Worm (Caenorhabditis elegans) whole organism, L4 larva: ENCODE results near the gene smg-4.

Experiments used
- D1046.2 ChIP-seq: fragments of 200-800 bp; sonication (Bioruptor generic); IDR thresholded peaks from 2 replicates; pipeline ENCODE4 v1.3.6; 2022; ENCODE audit warnings: missing genetic modification characterization, missing compliant biosample characterization
- F10B5.3 ChIP-seq: sonication (generic microtip); optimal IDR thresholded peaks from 2 replicates; lab custom pipeline; 2016; ENCODE audit warnings: mild to moderate bottlenecking, missing genetic modification characterization, missing compliant biosample characterization
- F37D6.2 ChIP-seq: sonication (generic microtip); optimal IDR thresholded peaks from 2 replicates; lab custom pipeline; 2016; ENCODE audit warnings: mild to moderate bottlenecking, missing genetic modification characterization, missing compliant biosample characterization
- F44E2.7 ChIP-seq: fragments of 200-800 bp; sonication (Bioruptor generic); IDR thresholded peaks from 2 replicates; pipeline ENCODE4 v2.1.2; 2022; ENCODE audit warnings: missing genetic modification characterization, missing compliant biosample characterization
- T26A8.4 ChIP-seq: fragments of 200-800 bp; sonication (Bioruptor generic); IDR thresholded peaks from 2 replicates; pipeline ENCODE4 v1.3.6; 2022; ENCODE audit warnings: missing genetic modification characterization, missing compliant biosample characterization
- Y105C5A.15 ChIP-seq: fragments of 200-800 bp; sonication (Bioruptor generic); IDR thresholded peaks from 2 replicates; pipeline ENCODE4 v1.3.6; 2022; ENCODE audit warnings: missing genetic modification characterization, missing compliant biosample characterization
- Y5F2A.4 ChIP-seq: fragments of 200-800 bp; sonication (Bioruptor generic); optimal IDR thresholded peaks from 2 replicates; lab custom pipeline; 2018; ENCODE audit warnings: mild to moderate bottlenecking, missing genetic modification characterization, missing compliant biosample characterization
- ZK337.2 ChIP-seq: fragments of 200-800 bp; sonication (Bioruptor generic); IDR thresholded peaks from 2 replicates; pipeline ENCODE4 v1.3.6; 2022; ENCODE audit warnings: missing genetic modification reagents, missing genetic modification characterization, missing compliant biosample characterization
- aha-1 ChIP-seq: fragments of 150-350 bp; peaks from one replicate; lab custom pipeline; 2014; ENCODE audit warnings: missing biosample characterization, missing genetic modification characterization
- aly-2 ChIP-seq: sonication (generic microtip); optimal IDR thresholded peaks from 2 replicates; lab custom pipeline; 2018; ENCODE audit warnings: missing biosample characterization, missing genetic modification characterization
- ama-1 ChIP-seq: fragments of 150-350 bp; optimal IDR thresholded peaks from 2 replicates; lab custom pipeline; 2014; ENCODE audit warnings: inconsistent platforms, mixed read lengths
- arid-1 ChIP-seq: fragments of 200-800 bp; sonication (Bioruptor generic); conservative IDR thresholded peaks from 2 replicates; pipeline ENCODE4 v1.3.6; 2022; ENCODE audit warnings: missing genetic modification reagents, missing genetic modification characterization, missing compliant biosample characterization
- ceh-28 ChIP-seq: fragments of 150-350 bp; optimal IDR thresholded peaks from 2 replicates; lab custom pipeline; 2014; ENCODE audit warnings: missing biosample characterization, missing genetic modification reagents, missing genetic modification characterization
- ceh-82 ChIP-seq: sonication (generic microtip); optimal IDR thresholded peaks from 2 replicates; lab custom pipeline; 2017; ENCODE audit warnings: missing biosample characterization, missing genetic modification characterization
- ces-1 ChIP-seq: fragments of 150-350 bp; sonication (generic microtip); optimal IDR thresholded peaks from 4 replicates; lab custom pipeline; 2014; ENCODE audit warnings: missing biosample characterization, missing genetic modification reagents, missing genetic modification characterization
- daf-12 ChIP-seq: fragments of 150-350 bp; optimal IDR thresholded peaks from 2 replicates; lab custom pipeline; 2014; ENCODE audit warnings: missing biosample characterization, missing genetic modification reagents, missing genetic modification characterization
- daf-19 ChIP-seq: fragments of 200-800 bp; sonication (Bioruptor generic); conservative IDR thresholded peaks from 2 replicates; pipeline ENCODE4 v1.3.6; 2022; ENCODE audit warnings: missing genetic modification characterization, missing compliant biosample characterization
- dmd-8 ChIP-seq: fragments of 200-800 bp; sonication (Bioruptor generic); IDR thresholded peaks from 2 replicates; pipeline ENCODE4 v1.3.6; 2022; ENCODE audit warnings: missing genetic modification characterization, missing compliant biosample characterization
- egl-43 ChIP-seq: fragments of 200-800 bp; sonication (Bioruptor generic); IDR thresholded peaks from 2 replicates; pipeline ENCODE4 v1.3.6; 2022; ENCODE audit warnings: missing genetic modification reagents, missing genetic modification characterization, missing compliant biosample characterization
- fkh-10 ChIP-seq: fragments of 150-350 bp; optimal IDR thresholded peaks from 2 replicates; lab custom pipeline; 2014; ENCODE audit warnings: missing biosample characterization, missing genetic modification reagents, missing genetic modification characterization
- hif-1 ChIP-seq, 2 experiments: sonication (generic microtip); optimal IDR thresholded peaks; 2 replicates each; lab custom pipeline; 2016 to 2017; ENCODE audit warnings: missing compliant biosample characterization in 2 of 2, missing genetic modification characterization in 2 of 2, missing genetic modification reagents in 2 of 2, missing genotype in 2 of 2, mild to moderate bottlenecking in 1 of 2
- hmg-1.1 ChIP-seq: fragments of 200-800 bp; sonication (Bioruptor generic); IDR thresholded peaks from 2 replicates; pipeline ENCODE4 v1.3.6; 2022; ENCODE audit warnings: missing genetic modification reagents, missing genetic modification characterization, missing compliant biosample characterization
- lin-13 ChIP-seq: fragments of 150-350 bp; optimal IDR thresholded peaks from 2 replicates; lab custom pipeline; 2014; ENCODE audit warnings: missing biosample characterization, missing genetic modification reagents, missing genetic modification characterization
- lin-15B ChIP-seq: fragments of 150-350 bp; sonication (generic microtip); optimal IDR thresholded peaks from 3 replicates; lab custom pipeline; 2014; ENCODE audit warnings: missing biosample characterization, missing genetic modification characterization
- lin-29 ChIP-seq: fragments of 200-800 bp; sonication (Bioruptor generic); IDR thresholded peaks from 2 replicates; pipeline ENCODE4 v1.3.6; 2022; ENCODE audit warnings: missing genetic modification reagents, missing genetic modification characterization, missing compliant biosample characterization
- lsy-2 ChIP-seq, 2 experiments: fragments of 150-350 bp in 1 of 2; sonication (generic microtip) in 1 of 2; optimal IDR thresholded peaks; 2 replicates each; lab custom pipeline; 2014 to 2017; ENCODE audit warnings: missing biosample characterization in 2 of 2, missing genetic modification characterization in 2 of 2
- mep-1 ChIP-seq: fragments of 150-350 bp; sonication (generic microtip); optimal IDR thresholded peaks from 3 replicates; lab custom pipeline; 2014; ENCODE audit warnings: missing biosample characterization, missing genetic modification characterization
- mes-2 ChIP-seq: sonication (generic microtip); optimal IDR thresholded peaks from 2 replicates; lab custom pipeline; 2016; ENCODE audit warnings: missing genotype, mild to moderate bottlenecking, missing genetic modification characterization, missing compliant biosample characterization; ENCODE audit not compliant: poor library complexity, severe bottlenecking
- mxl-3 ChIP-seq: fragments of 200-800 bp; sonication (Bioruptor generic); optimal IDR thresholded peaks from 2 replicates; lab custom pipeline; 2018; ENCODE audit warnings: mild to moderate bottlenecking, missing genetic modification characterization, missing compliant biosample characterization
- nhr-11 ChIP-seq: fragments of 150-350 bp; optimal IDR thresholded peaks from 2 replicates; lab custom pipeline; 2014; ENCODE audit warnings: missing biosample characterization, missing genetic modification characterization
- nhr-111 ChIP-seq: fragments of 200-800 bp; sonication (Bioruptor generic); optimal IDR thresholded peaks from 2 replicates; lab custom pipeline; 2018; ENCODE audit warnings: mild to moderate bottlenecking, missing genetic modification characterization, missing compliant biosample characterization
- nhr-237 ChIP-seq: sonication (generic microtip); optimal IDR thresholded peaks from 2 replicates; lab custom pipeline; 2017; ENCODE audit warnings: missing biosample characterization, missing genetic modification characterization
- nhr-28 ChIP-seq: fragments of 150-350 bp; optimal IDR thresholded peaks from 2 replicates; lab custom pipeline; 2014; ENCODE audit warnings: missing biosample characterization, missing genetic modification characterization
- nhr-41 ChIP-seq: fragments of 200-800 bp; sonication (Bioruptor generic); IDR thresholded peaks from 2 replicates; pipeline ENCODE4 v1.3.6; 2022; ENCODE audit warnings: missing genetic modification reagents, missing genetic modification characterization, missing compliant biosample characterization
- nhr-42 ChIP-seq: fragments of 200-800 bp; sonication (Bioruptor generic); IDR thresholded peaks from 2 replicates; pipeline ENCODE4 v1.3.6; 2022; ENCODE audit warnings: missing genetic modification characterization, missing compliant biosample characterization
- nhr-48 ChIP-seq: sonication (generic microtip); optimal IDR thresholded peaks from 2 replicates; lab custom pipeline; 2016; ENCODE audit warnings: mild to moderate bottlenecking, missing genetic modification characterization, missing compliant biosample characterization
- nhr-6 ChIP-seq: fragments of 150-350 bp; optimal IDR thresholded peaks from 2 replicates; lab custom pipeline; 2014; ENCODE audit warnings: missing biosample characterization, missing genetic modification characterization
- pha-4 ChIP-seq, 2 experiments: fragments of 150-350 bp in 1 of 2; fragments of 200-800 bp in 1 of 2; sonication (Bioruptor generic) in 1 of 2; IDR thresholded peaks in 1 of 2; optimal IDR thresholded peaks in 1 of 2; 2 replicates each; pipeline versions ENCODE4 v1.3.6 to Lab custom; 2014 to 2022; ENCODE audit warnings: missing genetic modification characterization in 2 of 2, missing genetic modification reagents in 2 of 2, missing biosample characterization in 1 of 2, missing compliant biosample characterization in 1 of 2
- php-3 ChIP-seq: fragments of 200-800 bp; sonication (Bioruptor generic); IDR thresholded peaks from 2 replicates; pipeline ENCODE4 v1.3.6; 2022; ENCODE audit warnings: missing genetic modification reagents, missing genetic modification characterization, missing compliant biosample characterization
- saeg-2 ChIP-seq: fragments of 200-800 bp; sonication (Bioruptor generic); IDR thresholded peaks from 2 replicates; pipeline ENCODE4 v1.3.6; 2022; ENCODE audit warnings: missing genetic modification reagents, missing genetic modification characterization, missing compliant biosample characterization
- sdz-12 ChIP-seq: fragments of 200-800 bp; sonication (Bioruptor generic); optimal IDR thresholded peaks from 2 replicates; lab custom pipeline; 2018; ENCODE audit warnings: mild to moderate bottlenecking, missing genetic modification characterization, missing compliant biosample characterization
- snpc-1.2 ChIP-seq: fragments of 200-800 bp; sonication (Bioruptor generic); IDR thresholded peaks from 2 replicates; pipeline ENCODE4 v1.3.6; 2022; ENCODE audit warnings: missing genetic modification reagents, missing genetic modification characterization, missing compliant biosample characterization
- snpc-4 ChIP-seq: fragments of 150-350 bp; optimal IDR thresholded peaks from 2 replicates; lab custom pipeline; 2014; ENCODE audit warnings: missing biosample characterization, missing genetic modification characterization
- spr-1 ChIP-seq: sonication (generic microtip); optimal IDR thresholded peaks from 2 replicates; lab custom pipeline; 2016; ENCODE audit warnings: mild to moderate bottlenecking, missing genetic modification characterization, missing compliant biosample characterization
- spr-3 ChIP-seq: fragments of 200-800 bp; sonication (Bioruptor generic); optimal IDR thresholded peaks from 2 replicates; lab custom pipeline; 2018; ENCODE audit warnings: mild to moderate bottlenecking, missing genetic modification characterization, missing compliant biosample characterization
- tag-97 ChIP-seq: fragments of 200-800 bp; sonication (Bioruptor generic); IDR thresholded peaks from 2 replicates; pipeline ENCODE4 v1.3.6; 2022; ENCODE audit warnings: missing genetic modification characterization, missing compliant biosample characterization
- unc-39 ChIP-seq: sonication (generic microtip); optimal IDR thresholded peaks from 2 replicates; lab custom pipeline; 2017; ENCODE audit warnings: missing biosample characterization, missing genetic modification characterization

The smg-4 gene

ce11 chrV:9731852-9732251 lies 45.7 kb downstream of the smg-4 start (continued):
- TF ChIP-seq dmd-8, result peak; percentile 49; the same call in 1 of the 2 replicates
- no peak for TF ChIP-seq daf-12
- no peak for TF ChIP-seq F37D6.2 (tag; lab: Kevin White, UChicago)
- 0 out of 2 replicates have a peak, but pooled peaks have one; percentile 3 for TF ChIP-seq Y105C5A.15
- TF ChIP-seq nhr-111 (GFP tag; lab: Kevin White, UChicago), result no peak
- TF ChIP-seq aly-2, result no peak
- TF ChIP-seq mes-2, result peak; percentile 47
- peak; percentile 33 to 35 for TF ChIP-seq lsy-2 (tag; optimal IDR thresholded peaks at IDR 0.05; lab: Kevin White, UChicago)
- TF ChIP-seq aha-1, result peak; percentile 80
- TF ChIP-seq tag-97 (GFP tag; lab: Robert Waterston, UW), result no peak
- TF ChIP-seq T26A8.4 (GFP tag; lab: Robert Waterston, UW), result no peak

DNA sequence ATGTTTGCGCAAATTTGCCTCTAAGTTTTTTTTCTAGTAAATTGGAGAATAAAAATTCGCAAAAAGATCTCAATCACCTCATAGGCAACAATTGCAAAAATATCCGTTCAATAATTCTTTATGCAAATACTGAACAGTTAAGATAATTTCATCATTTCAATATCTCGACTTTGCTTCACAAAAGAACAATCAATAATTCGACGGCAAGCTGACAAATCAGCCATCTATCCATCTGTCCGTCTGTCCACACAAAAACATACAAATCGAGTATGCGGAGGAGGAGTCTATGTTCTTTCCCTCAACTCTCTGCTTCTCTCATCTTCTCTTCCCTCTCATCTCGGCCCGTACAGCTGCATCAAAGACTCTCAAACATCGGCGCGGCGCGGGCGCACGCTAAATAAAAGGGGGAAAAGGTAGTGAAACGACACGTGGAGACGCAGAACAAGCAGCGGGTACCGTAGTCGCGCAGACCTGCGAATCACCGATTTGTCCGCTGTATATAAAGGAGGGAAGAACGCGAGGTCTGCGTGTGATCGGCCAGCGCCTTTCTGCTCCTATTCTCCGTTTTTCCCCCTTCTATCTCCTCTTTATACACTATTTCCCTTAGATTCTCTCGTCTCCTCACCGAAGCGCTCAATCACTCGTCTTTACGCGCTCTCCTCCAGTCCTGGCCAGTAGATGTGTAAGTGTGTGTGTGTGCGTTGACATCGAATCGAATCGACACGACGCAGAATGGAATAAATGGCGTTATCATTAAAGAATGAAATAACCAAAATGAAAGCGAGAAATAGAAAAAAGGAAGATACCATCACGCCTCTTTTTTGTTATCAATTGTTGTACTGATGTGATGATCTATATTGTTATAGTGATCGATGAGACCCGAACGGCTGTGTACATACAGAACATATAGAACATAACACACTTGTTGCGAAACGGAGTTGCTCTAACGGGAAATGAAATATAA lies 46.5 kb downstream of the smg-4 start:
- TF ChIP-seq snpc-1.2 (GFP tag; lab: Robert Waterston, UW), result no peak
- no peak for TF ChIP-seq unc-39 (tag; lab: Kevin White, UChicago)
- TF ChIP-seq F44E2.7, result no peak
- peak; percentile 87 for TF ChIP-seq sdz-12 (GFP tag; lab: Kevin White, UChicago)
- TF ChIP-seq spr-3 (GFP tag; lab: Kevin White, UChicago), result peak; percentile 6
- no peak; the same call in 1 of the 2 replicates for TF ChIP-seq D1046.2 (GFP tag; lab: Robert Waterston, UW)
- TF ChIP-seq nhr-28 (tag; lab: Kevin White, UChicago), result peak; percentile 95
- no peak for TF ChIP-seq ZK337.2
- TF ChIP-seq Y5F2A.4 (GFP tag; lab: Kevin White, UChicago), result peak; percentile 4
- no peak; the same call in 1 of the 2 replicates for TF ChIP-seq lin-29
- no peak for TF ChIP-seq nhr-41 (GFP tag; lab: Robert Waterston, UW)
- TF ChIP-seq F10B5.3 (tag; lab: Kevin White, UChicago), result peak; percentile 65
- TF ChIP-seq lin-13 (GFP tag; lab: Kevin White, UChicago), result peak; percentile 83
- TF ChIP-seq nhr-48 (tag; lab: Kevin White, UChicago), result peak; percentile 90
- TF ChIP-seq saeg-2, result peak; percentile 75; the same call in 1 of the 2 replicates
- TF ChIP-seq ama-1, result peak; percentile 100
- TF ChIP-seq egl-43 (GFP tag; lab: Robert Waterston, UW), result peak; percentile 93
- TF ChIP-seq ceh-28, result peak; percentile 54
- TF ChIP-seq spr-1 (tag; lab: Kevin White, UChicago), result peak; percentile 89
- no peak for TF ChIP-seq ceh-82 (tag; lab: Kevin White, UChicago)
- peak; percentile 41 for TF ChIP-seq ces-1 (GFP tag; lab: Kevin White, UChicago)
- TF ChIP-seq daf-19 (GFP tag; lab: Robert Waterston, UW), result peak; percentile 61; the same call in 1 of the 2 replicates
- peak; percentile 93 for TF ChIP-seq hmg-1.1 (GFP tag; lab: Robert Waterston, UW)
- TF ChIP-seq nhr-237 (tag; lab: Kevin White, UChicago), result peak; percentile 29
- peak; percentile 89 for TF ChIP-seq fkh-10 (GFP tag; lab: Kevin White, UChicago)
- TF ChIP-seq arid-1, result no peak
- TF ChIP-seq hif-1 (tag; optimal IDR thresholded peaks at IDR 0.05; lab: Kevin White, UChicago), result peak; percentile 61 to 93
- peak; percentile 47; the same call in 1 of the 2 replicates for TF ChIP-seq php-3 (GFP tag; lab: Robert Waterston, UW)
- TF ChIP-seq F37D6.2 (tag; lab: Kevin White, UChicago), result peak; percentile 90
- TF ChIP-seq mxl-3 (GFP tag; lab: Kevin White, UChicago), result peak; percentile 99
- peak; percentile 96 for TF ChIP-seq mep-1 (tag; lab: Kevin White, UChicago)
- peak; percentile 97 for TF ChIP-seq nhr-11 (tag; lab: Kevin White, UChicago)
- no peak for TF ChIP-seq aly-2
- TF ChIP-seq Y105C5A.15, result no peak
- TF ChIP-seq nhr-6 (tag; lab: Kevin White, UChicago), result peak; percentile 78
- TF ChIP-seq dmd-8, result peak; percentile 68; the same call in 1 of the 2 replicates
- no peak for TF ChIP-seq lin-15B (tag; lab: Kevin White, UChicago)
- TF ChIP-seq nhr-42 (GFP tag; lab: Robert Waterston, UW), result peak; percentile 78; the same call in 1 of the 2 replicates
- TF ChIP-seq pha-4 (GFP tag; IDR thresholded peaks at IDR 0.05; lab: Robert Waterston, UW), result peak; percentile 83
- TF ChIP-seq pha-4 (tag; optimal IDR thresholded peaks at IDR 0.05; lab: Kevin White, UChicago), result peak; percentile 70
- TF ChIP-seq snpc-4, result no peak
